Worm (Caenorhabditis elegans): ENCODE measurements around the gene rnst-2.

rnst-2 gene

ce11 chrV:1027044-1027443 is 34.4 kb upstream of the rnst-2 start, which contains the start of gene R09A1.3:
R09A1.3 (minus strand) TSS chrV:1027074.
- TF ChIP-seq ama-1 (optimal IDR thresholded peaks at IDR 0.05) (no peak), fos-1 (tag; optimal IDR thresholded peaks at IDR 0.05) (peak; percentile 45), dmd-4 (tag; optimal IDR thresholded peaks at IDR 0.05) (no peak), ztf-11 (tag; optimal IDR thresholded peaks at IDR 0.05) (no peak), sma-3 (GFP tag; optimal IDR thresholded peaks at IDR 0.05) (no peak), sem-4 (tag; optimal IDR thresholded peaks at IDR 0.05) (no peak)

DNA sequence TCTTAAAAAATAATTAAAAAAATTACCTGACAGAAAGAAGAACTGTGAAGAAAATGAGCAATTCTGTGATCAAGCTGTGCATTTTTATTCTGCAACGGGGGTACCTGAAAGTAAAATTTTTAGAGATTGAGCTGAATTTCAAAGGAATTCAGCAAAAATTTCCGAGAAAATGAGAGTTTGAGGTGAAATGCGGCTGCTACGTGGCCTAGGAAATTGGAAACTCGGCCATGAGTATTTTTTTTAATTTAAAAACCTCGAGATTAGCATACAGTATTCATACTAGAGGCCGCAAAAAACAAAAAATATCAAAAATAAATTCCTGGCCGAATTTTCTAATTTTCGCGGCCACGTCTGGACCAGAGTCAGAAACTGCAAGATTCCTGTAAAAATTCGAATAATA is 28.1 kb upstream of the rnst-2 start, which contains the start of gene flp-34:
flp-34 (minus strand) TSS at position 101 of the 400 bp plus-strand sequence.
- TF ChIP-seq nhr-12 (tag; optimal IDR thresholded peaks at IDR 0.05) = no peak
- no peak for TF ChIP-seq nhr-77 (tag; optimal IDR thresholded peaks at IDR 0.05)
- TF ChIP-seq ama-1 (optimal IDR thresholded peaks at IDR 0.05) = no peak
- no peak for TF ChIP-seq peb-1 (tag; optimal IDR thresholded peaks at IDR 0.05)
- no peak for TF ChIP-seq sma-9 (GFP tag; optimal IDR thresholded peaks at IDR 0.05)
- no peak for TF ChIP-seq sma-9 (tag; optimal IDR thresholded peaks at IDR 0.05)
- no peak for TF ChIP-seq ZK546.5 (tag; optimal IDR thresholded peaks at IDR 0.05)
- TF ChIP-seq unc-55 (GFP tag; optimal IDR thresholded peaks at IDR 0.05) = no peak
- TF ChIP-seq blmp-1 (tag; optimal IDR thresholded peaks at IDR 0.05; ENCODE audit: insufficient read depth) = no peak
- TF ChIP-seq sem-4 (tag; optimal IDR thresholded peaks at IDR 0.05) = no peak

DNA sequence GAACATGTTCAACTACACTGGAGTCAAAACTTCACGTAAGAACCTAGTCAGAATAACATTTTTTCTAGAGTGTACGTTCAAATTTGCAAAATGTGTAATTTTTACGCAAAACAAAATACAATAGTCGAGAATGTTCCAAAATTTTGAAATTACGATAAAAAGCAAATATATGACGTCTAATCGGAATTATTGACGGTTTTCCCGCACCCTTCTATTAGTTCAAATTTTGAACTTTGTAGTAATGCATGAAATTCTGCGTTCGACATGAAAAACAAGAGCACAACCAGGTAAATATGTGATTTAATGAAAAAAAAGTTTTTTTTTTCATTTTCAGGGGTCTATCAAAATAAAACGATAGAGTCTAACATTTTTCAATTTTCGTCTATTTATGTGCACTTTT is 23.3 kb upstream of the rnst-2 start:
- TF ChIP-seq mbf-1 (tag; optimal IDR thresholded peaks at IDR 0.05) (no peak), nhr-23 (tag; optimal IDR thresholded peaks at IDR 0.05) (no peak), nhr-77 (tag; optimal IDR thresholded peaks at IDR 0.05) (no peak), sma-3 (GFP tag; optimal IDR thresholded peaks at IDR 0.05) (no peak), ceh-82 (tag; optimal IDR thresholded peaks at IDR 0.05) (no peak), mdl-1 (tag; optimal IDR thresholded peaks at IDR 0.05) (no peak), lin-39 (tag; optimal IDR thresholded peaks at IDR 0.05) (no peak)

DNA sequence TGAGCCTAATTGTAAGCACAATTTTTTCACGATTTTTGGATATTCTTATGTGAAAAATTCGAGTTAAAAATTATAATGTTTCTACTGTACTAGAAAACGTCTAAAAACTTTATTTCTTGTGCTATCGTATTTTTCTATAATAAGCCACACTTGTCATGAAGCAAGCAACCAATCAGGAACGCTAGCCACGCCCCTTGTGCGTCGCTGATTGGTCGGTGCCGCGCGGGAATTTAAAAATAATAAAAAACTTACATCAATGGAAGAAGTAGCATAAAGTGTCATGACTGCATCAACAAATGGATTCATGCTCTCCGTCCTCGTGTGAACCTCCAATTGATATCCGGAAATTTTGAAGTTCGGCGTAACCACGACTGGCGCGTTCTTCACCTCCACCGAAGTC is 14.1 kb upstream of the rnst-2 start:
- no peak for TF ChIP-seq lin-13 (GFP tag; optimal IDR thresholded peaks at IDR 0.05)
- no peak for TF ChIP-seq aly-2 (tag; optimal IDR thresholded peaks at IDR 0.05)
- no peak for TF ChIP-seq mbf-1 (tag; optimal IDR thresholded peaks at IDR 0.05)
- TF ChIP-seq nhr-237 (tag; optimal IDR thresholded peaks at IDR 0.05) = no peak

DNA sequence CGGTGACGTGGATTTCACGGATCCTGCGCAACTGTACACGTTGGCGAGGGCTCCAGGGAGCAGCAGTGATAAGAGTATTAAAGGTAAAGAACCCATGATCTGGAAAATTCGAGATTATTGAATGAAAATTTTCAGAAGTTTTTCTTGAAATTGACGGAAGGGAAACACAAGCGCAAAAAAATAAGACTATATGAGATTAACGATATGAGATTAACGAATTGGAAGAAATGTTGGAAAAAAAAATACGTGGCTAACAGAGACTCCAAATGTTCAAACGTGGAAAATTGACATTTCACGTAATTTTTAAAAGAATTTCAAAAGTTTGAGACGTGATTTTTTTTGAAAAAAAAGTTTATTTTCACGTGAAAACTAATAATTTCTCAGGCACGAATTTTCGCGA is 12.9 kb upstream of the rnst-2 start, which contains the start of gene nra-4:
nra-4 (minus strand) TSS at position 101 of the 400 bp plus-strand sequence.
- TF ChIP-seq R02D3.7 (tag; optimal IDR thresholded peaks at IDR 0.05) = no peak
- TF ChIP-seq Y55F3AM.14 (GFP tag; optimal IDR thresholded peaks at IDR 0.05) = no peak
- TF ChIP-seq lin-13 (GFP tag; optimal IDR thresholded peaks at IDR 0.05) = no peak
- TF ChIP-seq sma-9 (GFP tag; optimal IDR thresholded peaks at IDR 0.05) = no peak
- no peak for TF ChIP-seq sma-9 (tag; optimal IDR thresholded peaks at IDR 0.05)
- TF ChIP-seq ama-1 (optimal IDR thresholded peaks at IDR 0.05) = no peak
- TF ChIP-seq elt-1 (tag; optimal IDR thresholded peaks at IDR 0.05) = no peak
- TF ChIP-seq aly-2 (tag; optimal IDR thresholded peaks at IDR 0.05) = no peak
- no peak for TF ChIP-seq ztf-4 (tag; optimal IDR thresholded peaks at IDR 0.05)
- TF ChIP-seq gmeb-1 (tag; optimal IDR thresholded peaks at IDR 0.05) = no peak
- no peak for TF ChIP-seq sem-4 (tag; optimal IDR thresholded peaks at IDR 0.05)
- TF ChIP-seq mab-5 (tag; optimal IDR thresholded peaks at IDR 0.05) = no peak
- no peak for TF ChIP-seq ztf-11 (tag; optimal IDR thresholded peaks at IDR 0.05)
- no peak for TF ChIP-seq F13H6.1 (tag; optimal IDR thresholded peaks at IDR 0.05)
- TF ChIP-seq snpc-4 (tag; optimal IDR thresholded peaks at IDR 0.05) = no peak
- no peak for TF ChIP-seq nhr-11 (tag; optimal IDR thresholded peaks at IDR 0.05)
- TF ChIP-seq nhr-23 (tag; optimal IDR thresholded peaks at IDR 0.05) = no peak

DNA sequence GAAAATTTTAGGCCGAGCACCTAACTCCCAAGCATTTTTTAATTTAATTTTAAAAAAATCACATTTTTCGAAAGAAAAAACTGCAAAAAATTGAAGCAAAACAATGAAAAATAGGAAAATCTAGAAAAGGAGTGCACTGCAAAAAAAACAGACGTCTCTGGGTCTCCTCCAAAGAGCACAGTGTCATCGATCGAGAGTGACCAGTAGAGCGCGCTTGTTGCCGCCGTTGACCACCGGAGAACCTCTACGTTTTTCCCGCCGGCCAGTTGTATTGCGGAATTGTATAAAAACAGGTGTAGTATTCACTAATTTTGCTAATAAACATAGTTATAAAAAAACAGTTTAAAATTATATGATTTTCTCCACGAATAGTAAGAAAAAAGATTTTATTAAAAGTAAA is 12.1 kb upstream of the rnst-2 start:
- peak; percentile 43 for TF ChIP-seq unc-55 (GFP tag; optimal IDR thresholded peaks at IDR 0.05)
- TF ChIP-seq fos-1 (tag; optimal IDR thresholded peaks at IDR 0.05) = peak; percentile 8
- no peak for TF ChIP-seq lin-13 (GFP tag; optimal IDR thresholded peaks at IDR 0.05)
- TF ChIP-seq elt-3 (tag; optimal IDR thresholded peaks at IDR 0.05) = no peak
- TF ChIP-seq sma-3 (GFP tag; optimal IDR thresholded peaks at IDR 0.05) = no peak
- no peak for TF ChIP-seq sem-4 (tag; optimal IDR thresholded peaks at IDR 0.05)
- TF ChIP-seq unc-39 (tag; optimal IDR thresholded peaks at IDR 0.05) = no peak
- TF ChIP-seq C34F6.9 (tag; optimal IDR thresholded peaks at IDR 0.05) = peak; percentile 21
- TF ChIP-seq alr-1 (tag; optimal IDR thresholded peaks at IDR 0.05) = no peak
- no peak for TF ChIP-seq ztf-11 (tag; optimal IDR thresholded peaks at IDR 0.05)
- TF ChIP-seq ZK546.5 (tag; optimal IDR thresholded peaks at IDR 0.05) = no peak
- TF ChIP-seq peb-1 (tag; optimal IDR thresholded peaks at IDR 0.05) = no peak
- no peak for TF ChIP-seq zag-1 (tag; optimal IDR thresholded peaks at IDR 0.05)
- no peak for TF ChIP-seq lsy-2 (tag; optimal IDR thresholded peaks at IDR 0.05)
- TF ChIP-seq nhr-129 (tag; optimal IDR thresholded peaks at IDR 0.05) = no peak
